Worm (Caenorhabditis elegans) whole organism, young adult: ENCODE measurements around the gene Y67D8C.7.

Experiments
- F55B11.4 ChIP-seq: sonication (generic microtip); optimal IDR thresholded peaks from 2 replicates; lab custom pipeline; 2016; ENCODE audit warnings: missing compliant biosample characterization, missing genetic modification characterization, borderline replicate concordance; ENCODE audit not compliant: insufficient read depth
- ets-4 ChIP-seq: fragments of 200-800 bp; sonication (Bioruptor generic); optimal IDR thresholded peaks from 2 replicates; lab custom pipeline; 2018; ENCODE audit warnings: mild to moderate bottlenecking, missing genetic modification characterization, missing compliant biosample characterization

DNA sequence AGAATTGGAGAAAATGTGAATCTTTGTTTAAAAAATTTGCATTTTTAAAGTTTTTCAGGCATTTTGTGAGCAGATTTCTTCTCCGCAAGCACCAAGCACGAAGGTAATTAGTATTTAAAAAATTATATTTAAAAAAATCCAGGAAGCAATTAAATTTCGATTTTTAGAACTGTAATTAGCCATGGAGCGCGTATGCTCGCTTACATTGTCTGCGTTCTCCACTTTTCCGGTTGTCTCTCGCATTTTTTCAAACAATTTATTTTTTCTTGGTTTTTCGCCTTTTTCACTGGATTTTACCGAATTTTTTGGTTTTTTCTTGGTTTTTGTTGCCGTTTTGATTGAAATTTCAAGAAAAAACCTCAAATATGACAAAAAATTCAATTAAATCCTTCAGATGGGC, 11.4 kb downstream of the Y67D8C.7 start:
- TF ChIP-seq F55B11.4 (tag; lab: Kevin White, UChicago) (no peak), ets-4 (GFP tag; lab: Kevin White, UChicago) (no peak)
